Worm (Caenorhabditis elegans): ENCODE results near the gene srbc-11.
A peak's percentile ranks its signal among the peaks of the same experiment; 100 is the strongest.

Gene srbc-11

ce11 chrV:7508566-7509044 is 13.5 kb upstream of the srbc-11 start, which contains the start of the genes str-31 and nhr-172:
Gene str-31 (minus strand): TSS chrV:7508666.
Gene nhr-172 (plus strand): TSS chrV:7508994.
- no peak for TF ChIP-seq sem-2 (GFP tag; optimal IDR thresholded peaks at IDR 0.05)
- peak; percentile 19 for TF ChIP-seq unc-62 (GFP tag; optimal IDR thresholded peaks at IDR 0.05)

- no peak for TF ChIP-seq elt-3 (tag; optimal IDR thresholded peaks at IDR 0.05)
- no peak for TF ChIP-seq nhr-2 (tag; optimal IDR thresholded peaks at IDR 0.05)
- TF ChIP-seq elt-1 (tag; optimal IDR thresholded peaks at IDR 0.05; ENCODE audit: borderline replicate concordance, insufficient read depth): no peak
- TF ChIP-seq ceh-39 (tag; optimal IDR thresholded peaks at IDR 0.05): no peak
- TF ChIP-seq unc-39 (tag; optimal IDR thresholded peaks at IDR 0.05): no peak
- TF ChIP-seq nhr-237 (tag; optimal IDR thresholded peaks at IDR 0.05): no peak
- no peak for TF ChIP-seq ham-2 (GFP tag; optimal IDR thresholded peaks at IDR 0.05)
- TF ChIP-seq nhr-76 (tag; optimal IDR thresholded peaks at IDR 0.05): no peak
- no peak for TF ChIP-seq cnd-1 (tag; optimal IDR thresholded peaks at IDR 0.05)
Measured at ce11 chrV:7506207-7506606, 11.1 kb upstream of the srbc-11 start.

- TF ChIP-seq mls-2 (tag; optimal IDR thresholded peaks at IDR 0.05): no peak
- no peak for TF ChIP-seq cnd-1 (tag; optimal IDR thresholded peaks at IDR 0.05)
- TF ChIP-seq lin-32 (GFP tag; optimal IDR thresholded peaks at IDR 0.05): no peak
- no peak for TF ChIP-seq ces-1 (GFP tag; optimal IDR thresholded peaks at IDR 0.05)
- no peak for TF ChIP-seq sptf-1 (tag; optimal IDR thresholded peaks at IDR 0.05)
- TF ChIP-seq drap-1 (GFP tag; optimal IDR thresholded peaks at IDR 0.05): no peak
- no peak for TF ChIP-seq lin-13 (tag; optimal IDR thresholded peaks at IDR 0.05)
Measured at ce11 chrV:7504271-7504670, 9.2 kb upstream of the srbc-11 start, which contains the start of gene srh-229. Gene srh-229 (minus strand): TSS chrV:7504371.

- TF ChIP-seq nhr-76 (tag; optimal IDR thresholded peaks at IDR 0.05): no peak
- TF ChIP-seq elt-3 (tag; optimal IDR thresholded peaks at IDR 0.05): no peak
- TF ChIP-seq drap-1 (GFP tag; optimal IDR thresholded peaks at IDR 0.05): no peak
- TF ChIP-seq mep-1 (tag; optimal IDR thresholded peaks at IDR 0.05): no peak
- TF ChIP-seq snpc-4 (tag; optimal IDR thresholded peaks at IDR 0.05): no peak
- no peak for TF ChIP-seq ceh-43 (GFP tag; optimal IDR thresholded peaks at IDR 0.05)
- TF ChIP-seq M03D4.4 (tag; optimal IDR thresholded peaks at IDR 0.05): no peak
- no peak for TF ChIP-seq unc-62 (GFP tag; optimal IDR thresholded peaks at IDR 0.05)
- no peak for TF ChIP-seq pha-4 (tag; optimal IDR thresholded peaks at IDR 0.05)
- TF ChIP-seq blmp-1 (tag; optimal IDR thresholded peaks at IDR 0.05): no peak
Measured at ce11 chrV:7501194-7501593, 6.1 kb upstream of the srbc-11 start.

ce11 chrV:7497440-7497839 is 2.4 kb upstream of the srbc-11 start, which contains the start of gene srh-79:
Gene srh-79 (plus strand): TSS chrV:7497740.
- TF ChIP-seq ceh-39 (tag; optimal IDR thresholded peaks at IDR 0.05) (no peak), nhr-237 (tag; optimal IDR thresholded peaks at IDR 0.05) (no peak), sptf-1 (tag; optimal IDR thresholded peaks at IDR 0.05) (no peak), lin-13 (tag; optimal IDR thresholded peaks at IDR 0.05) (no peak), M03D4.4 (tag; optimal IDR thresholded peaks at IDR 0.05) (no peak), lin-32 (GFP tag; optimal IDR thresholded peaks at IDR 0.05) (no peak), cnd-1 (tag; optimal IDR thresholded peaks at IDR 0.05) (no peak), unc-62 (GFP tag; optimal IDR thresholded peaks at IDR 0.05) (no peak), drap-1 (GFP tag; optimal IDR thresholded peaks at IDR 0.05) (no peak), elt-3 (tag; optimal IDR thresholded peaks at IDR 0.05) (no peak), ztf-11 (tag; optimal IDR thresholded peaks at IDR 0.05) (no peak), ceh-83 (GFP tag; optimal IDR thresholded peaks at IDR 0.05) (no peak), blmp-1 (tag; optimal IDR thresholded peaks at IDR 0.05) (no peak), ham-2 (GFP tag; optimal IDR thresholded peaks at IDR 0.05) (no peak)

- TF ChIP-seq unc-39 (tag; optimal IDR thresholded peaks at IDR 0.05) (no peak), lin-13 (tag; optimal IDR thresholded peaks at IDR 0.05) (no peak), bed-3 (GFP tag; optimal IDR thresholded peaks at IDR 0.05) (no peak), nhr-76 (tag; optimal IDR thresholded peaks at IDR 0.05) (no peak), ceh-43 (GFP tag; optimal IDR thresholded peaks at IDR 0.05) (no peak), nhr-2 (tag; optimal IDR thresholded peaks at IDR 0.05) (no peak), sptf-1 (tag; optimal IDR thresholded peaks at IDR 0.05) (no peak)
Measured at ce11 chrV:7492924-7493323, 2.2 kb downstream of the srbc-11 start, which contains the start of gene srbc-10. Gene srbc-10 (minus strand): TSS chrV:7493024.

- TF ChIP-seq blmp-1 (tag; optimal IDR thresholded peaks at IDR 0.05) (no peak), flh-1 (GFP tag; optimal IDR thresholded peaks at IDR 0.05) (no peak), hlh-1 (tag; optimal IDR thresholded peaks at IDR 0.05) (no peak), nhr-28 (tag; optimal IDR thresholded peaks at IDR 0.05) (no peak)
Measured at ce11 chrV:7490340-7490739, 4.7 kb downstream of the srbc-11 start, which contains the start of gene srbc-9. Gene srbc-9 (minus strand): TSS chrV:7490440.
